Fruit fly (Drosophila melanogaster): Measurements from ENCODE around the gene rdx.

The rdx gene

dm6 chr3R:14017640-14018429, 14.0 kb downstream of the rdx start:
- peak; percentile 77 for TF ChIP-seq org-1 (GFP tag; optimal IDR thresholded peaks at IDR 0.05)
- TF ChIP-seq Vsx1 (GFP tag; optimal IDR thresholded peaks at IDR 0.05) = peak; percentile 68
- TF ChIP-seq Meics (GFP tag; optimal IDR thresholded peaks at IDR 0.05) = peak; percentile 97
- no peak for TF ChIP-seq pita (GFP tag; optimal IDR thresholded peaks at IDR 0.05)
- peak; percentile 69 for TF ChIP-seq cg (GFP tag; optimal IDR thresholded peaks at IDR 0.05)
- TF ChIP-seq Taf1 (GFP tag; IDR thresholded peaks at IDR 0.05) = no peak
- TF ChIP-seq en (GFP tag; optimal IDR thresholded peaks at IDR 0.05) = no peak
- TF ChIP-seq pros (GFP tag; optimal IDR thresholded peaks at IDR 0.05) = no peak
- TF ChIP-seq trem (tag; optimal IDR thresholded peaks at IDR 0.05) = peak; percentile 57
- TF ChIP-seq CG12219 (GFP tag; optimal IDR thresholded peaks at IDR 0.05) = peak; percentile 42
- TF ChIP-seq Dll (GFP tag; IDR thresholded peaks at IDR 0.05; ENCODE audit: partially characterized antibody) = no peak
- TF ChIP-seq dpn (GFP tag; optimal IDR thresholded peaks at IDR 0.05) = peak in 1 of 2 experiments; percentile 70
- no peak for TF ChIP-seq Gsc (GFP tag; IDR thresholded peaks at IDR 0.05)
- 0 out of 2 replicates have a peak, but pooled peaks have one; percentile 42 for TF ChIP-seq CkIIα-i1 (GFP tag; IDR thresholded peaks at IDR 0.05)
- no peak for TF ChIP-seq CG3995 (GFP tag; optimal IDR thresholded peaks at IDR 0.05)
- peak; percentile 89 for TF ChIP-seq kni (GFP tag; optimal IDR thresholded peaks at IDR 0.05)
- TF ChIP-seq sna (GFP tag; IDR thresholded peaks at IDR 0.05; ENCODE audit: partially characterized antibody) = 0 out of 2 replicates have a peak, but pooled peaks have one; percentile 16
- TF ChIP-seq hth (optimal IDR thresholded peaks at IDR 0.05) = no peak
- peak; percentile 35 for TF ChIP-seq da (GFP tag; optimal IDR thresholded peaks at IDR 0.05)
- TF ChIP-seq Dad (GFP tag; optimal IDR thresholded peaks at IDR 0.05) = peak; percentile 46
- TF ChIP-seq CG2116 (GFP tag; optimal IDR thresholded peaks at IDR 0.05) = peak; percentile 44
- peak in 1 of 2 experiments; percentile 70 for TF ChIP-seq bsh (GFP tag; optimal IDR thresholded peaks at IDR 0.05)
- TF ChIP-seq Max (GFP tag; optimal IDR thresholded peaks at IDR 0.05) = no peak
- no peak for TF ChIP-seq h (optimal IDR thresholded peaks at IDR 0.05)
- no peak for TF ChIP-seq zfh2 (GFP tag; optimal IDR thresholded peaks at IDR 0.05)
- TF ChIP-seq nerfin-1 (tag; optimal IDR thresholded peaks at IDR 0.05) = peak; percentile 73
- no peak for TF ChIP-seq sens-2 (GFP tag; IDR thresholded peaks at IDR 0.05)
- peak; percentile 51; the same call in 1 of the 2 replicates for TF ChIP-seq CG3847 (GFP tag; IDR thresholded peaks at IDR 0.05)
- peak; percentile 83 for TF ChIP-seq CG13775 (GFP tag; optimal IDR thresholded peaks at IDR 0.05)
- TF ChIP-seq bbx (GFP tag; IDR thresholded peaks at IDR 0.05; ENCODE audit: partially characterized antibody) = 0 out of 2 replicates have a peak, but pooled peaks have one; percentile 25
- TF ChIP-seq NFAT (GFP tag; IDR thresholded peaks at IDR 0.05) = no peak
- peak; percentile 97 for TF ChIP-seq Blimp-1 (GFP tag; optimal IDR thresholded peaks at IDR 0.05)
- TF ChIP-seq H2.0 (GFP tag; IDR thresholded peaks at IDR 0.05) = peak; percentile 82
- TF ChIP-seq chinmo (GFP tag; IDR thresholded peaks at IDR 0.05; ENCODE audit: partially characterized antibody) = peak; percentile 92; the same call in 3 of the 4 replicates
- peak; percentile 65 for TF ChIP-seq Deaf1 (tag; optimal IDR thresholded peaks at IDR 0.05)
- TF ChIP-seq sqz (GFP tag; optimal IDR thresholded peaks at IDR 0.05) = peak; percentile 56
- peak; percentile 67 for TF ChIP-seq CG15479 (GFP tag; optimal IDR thresholded peaks at IDR 0.05)
- TF ChIP-seq sc (optimal IDR thresholded peaks at IDR 0.05) = no peak
- peak; percentile 68 for TF ChIP-seq sc (GFP tag; optimal IDR thresholded peaks at IDR 0.05)
- TF ChIP-seq Dref (GFP tag; IDR thresholded peaks at IDR 0.05) = no peak
- TF ChIP-seq CG15073 (GFP tag; optimal IDR thresholded peaks at IDR 0.05) = peak; percentile 17
- no peak for TF ChIP-seq Bgb (GFP tag; IDR thresholded peaks at IDR 0.05; ENCODE audit: partially characterized antibody)
- peak; percentile 44 for TF ChIP-seq CG1603 (tag; optimal IDR thresholded peaks at IDR 0.05)
- peak; percentile 84 for TF ChIP-seq CG30431 (GFP tag; optimal IDR thresholded peaks at IDR 0.05)
- no peak for TF ChIP-seq mld (GFP tag; IDR thresholded peaks at IDR 0.05; ENCODE audit: partially characterized antibody)
- peak; percentile 77 for TF ChIP-seq gcm (GFP tag; optimal IDR thresholded peaks at IDR 0.05)
- TF ChIP-seq CG9797 (GFP tag; optimal IDR thresholded peaks at IDR 0.05) = no peak
- peak; percentile 60 for TF ChIP-seq Jarid2 (GFP tag; optimal IDR thresholded peaks at IDR 0.05)

Data from whole organism, embryonic.